Fruit fly (Drosophila melanogaster): Measurements from ENCODE around the gene Akap200.

The Akap200 gene

dm6 chr2L:8403286-8404270 lies 11.9 kb upstream of the Akap200 start, which contains the start of gene emb (continued):
- TF ChIP-seq ttk (GFP tag; IDR thresholded peaks at IDR 0.05), result no peak
- no peak for TF ChIP-seq org-1 (GFP tag; optimal IDR thresholded peaks at IDR 0.05)
- peak; percentile 39; the same call in 1 of the 2 replicates for TF ChIP-seq CG32532 (GFP tag; IDR thresholded peaks at IDR 0.05)
- TF ChIP-seq CG34224 (GFP tag; IDR thresholded peaks at IDR 0.05; ENCODE audit: partially characterized antibody), result peak; percentile 95
- TF ChIP-seq Abd-B (GFP tag; optimal IDR thresholded peaks at IDR 0.05), result no peak
- no peak for TF ChIP-seq kay (GFP tag; optimal IDR thresholded peaks at IDR 0.05)
- peak; percentile 36; the same call in 1 of the 3 replicates for TF ChIP-seq zfh1 (GFP tag; IDR thresholded peaks at IDR 0.05)
- peak; percentile 52 for TF ChIP-seq Dad (GFP tag; optimal IDR thresholded peaks at IDR 0.05)
- no peak for TF ChIP-seq Hr39 (optimal IDR thresholded peaks at IDR 0.05)
- peak; percentile 98 for TF ChIP-seq chinmo (GFP tag; IDR thresholded peaks at IDR 0.05; ENCODE audit: partially characterized antibody)
- peak; percentile 93 for TF ChIP-seq sna (GFP tag; IDR thresholded peaks at IDR 0.05; ENCODE audit: partially characterized antibody)
- no peak for TF ChIP-seq schlank (tag; optimal IDR thresholded peaks at IDR 0.05)
- peak; percentile 99 for TF ChIP-seq CG6791 (GFP tag; IDR thresholded peaks at IDR 0.05; ENCODE audit: partially characterized antibody)
- peak; percentile 49 for TF ChIP-seq Max (GFP tag; optimal IDR thresholded peaks at IDR 0.05)
- TF ChIP-seq CG17186 (GFP tag; optimal IDR thresholded peaks at IDR 0.05), result peak; percentile 35
- peak; percentile 4 for TF ChIP-seq p53 (GFP tag; optimal IDR thresholded peaks at IDR 0.05)
- peak; percentile 97 for TF ChIP-seq Bgb (GFP tag; IDR thresholded peaks at IDR 0.05; ENCODE audit: partially characterized antibody)
- peak; percentile 59 for TF ChIP-seq Antp (GFP tag; optimal IDR thresholded peaks at IDR 0.05)
- TF ChIP-seq Hr78 (GFP tag; optimal IDR thresholded peaks at IDR 0.05), result no peak
- TF ChIP-seq CG17361 (GFP tag; IDR thresholded peaks at IDR 0.05), result peak; percentile 66; the same call in 2 of the 3 replicates
- peak; percentile 95 for TF ChIP-seq CG8290 (GFP tag; optimal IDR thresholded peaks at IDR 0.05)
- peak in 1 of 2 experiments; percentile 93 for TF ChIP-seq CG8290 (tag; optimal IDR thresholded peaks at IDR 0.05)
- peak; percentile 39; the same call in 1 of the 2 replicates for TF ChIP-seq Atf6 (GFP tag; IDR thresholded peaks at IDR 0.05)
- TF ChIP-seq CG4404 (GFP tag; IDR thresholded peaks at IDR 0.05), result no peak
- TF ChIP-seq Lhr (GFP tag; optimal IDR thresholded peaks at IDR 0.05), result peak; percentile 93
- peak; percentile 94 for TF ChIP-seq Scr (GFP tag; IDR thresholded peaks at IDR 0.05; ENCODE audit: partially characterized antibody)
- no peak for TF ChIP-seq CkIIα-i1 (GFP tag; IDR thresholded peaks at IDR 0.05)
- 0 out of 2 replicates have a peak, but pooled peaks have one; percentile 2 for TF ChIP-seq Ptx1 (GFP tag; IDR thresholded peaks at IDR 0.05)
- no peak for TF ChIP-seq grn (GFP tag; optimal IDR thresholded peaks at IDR 0.05)
- no peak for TF ChIP-seq br (optimal IDR thresholded peaks at IDR 0.05)
- TF ChIP-seq ken (GFP tag; IDR thresholded peaks at IDR 0.05), result no peak
- TF ChIP-seq mam (GFP tag; optimal IDR thresholded peaks at IDR 0.05), result peak; percentile 62
- no peak for TF ChIP-seq fd102C (GFP tag; optimal IDR thresholded peaks at IDR 0.05)
- TF ChIP-seq repo (GFP tag; optimal IDR thresholded peaks at IDR 0.05), result peak; percentile 19
- no peak for TF ChIP-seq CG11723 (GFP tag; optimal IDR thresholded peaks at IDR 0.05)
- TF ChIP-seq CG7745 (tag; optimal IDR thresholded peaks at IDR 0.05), result no peak
- peak; percentile 37; the same call in 1 of the 2 replicates for TF ChIP-seq al (GFP tag; IDR thresholded peaks at IDR 0.05)
- TF ChIP-seq CG42726 (GFP tag; IDR thresholded peaks at IDR 0.05; ENCODE audit: partially characterized antibody), result peak; percentile 88
- no peak for TF ChIP-seq unpg (GFP tag; optimal IDR thresholded peaks at IDR 0.05)
- TF ChIP-seq CG16779 (GFP tag; IDR thresholded peaks at IDR 0.05), result no peak
- peak; percentile 17; the same call in 1 of the 2 replicates for TF ChIP-seq CG9215 (GFP tag; IDR thresholded peaks at IDR 0.05)
- no peak for TF ChIP-seq Sox100B (GFP tag; optimal IDR thresholded peaks at IDR 0.05)
- TF ChIP-seq CG15011 (GFP tag; optimal IDR thresholded peaks at IDR 0.05), result no peak
- no peak for TF ChIP-seq run (tag; optimal IDR thresholded peaks at IDR 0.05)
- TF ChIP-seq CG14860 (GFP tag; IDR thresholded peaks at IDR 0.05; ENCODE audit: partially characterized antibody), result peak; percentile 99
- TF ChIP-seq sr (GFP tag; IDR thresholded peaks at IDR 0.05), result no peak
- peak; percentile 33 for TF ChIP-seq Ssrp (tag; optimal IDR thresholded peaks at IDR 0.05)
- TF ChIP-seq sc (optimal IDR thresholded peaks at IDR 0.05), result no peak
- TF ChIP-seq sc (GFP tag; optimal IDR thresholded peaks at IDR 0.05), result no peak

Measured in whole organism, embryonic.